Fruit fly (Drosophila melanogaster): ENCODE measurements around the gene mthl10.

mthl10 gene

DNA sequence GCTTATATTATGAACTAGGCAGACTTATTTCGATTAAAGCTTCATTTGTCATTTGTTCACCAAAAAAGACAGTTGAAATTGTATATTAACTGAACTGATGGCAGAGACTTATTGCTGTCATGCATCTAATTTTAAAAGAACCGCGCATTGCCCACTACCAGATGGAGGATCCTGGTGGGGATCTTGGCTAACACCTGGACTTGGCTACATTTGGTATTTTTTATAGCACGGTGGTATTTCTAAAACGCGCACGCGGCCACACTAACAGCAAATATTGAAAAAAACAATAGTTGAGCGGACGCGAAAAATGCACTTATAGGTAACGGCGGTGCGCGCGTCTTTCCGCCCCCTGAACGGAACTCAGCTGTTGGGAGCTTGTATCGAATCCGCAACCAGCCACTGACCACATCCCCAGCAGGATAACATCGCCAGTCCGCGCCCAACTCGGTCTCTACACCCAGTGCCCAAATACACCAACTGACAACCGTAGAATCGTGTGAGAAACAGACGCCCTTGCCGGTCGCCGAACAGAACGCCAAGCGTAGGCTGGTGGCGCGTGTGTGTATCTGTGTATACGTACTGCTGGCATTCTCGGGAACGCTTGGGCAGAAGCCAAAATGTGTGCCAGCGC lies 50.5 kb downstream of the mthl10 start (continued):
- no peak for TF ChIP-seq CG8359 (GFP tag; optimal IDR thresholded peaks at IDR 0.05; ENCODE audit: borderline replicate concordance)
- peak; percentile 23 for TF ChIP-seq CrebB (tag; optimal IDR thresholded peaks at IDR 0.05)
- no peak for TF ChIP-seq CG17359 (tag; optimal IDR thresholded peaks at IDR 0.05)
- TF ChIP-seq Hsf (GFP tag; optimal IDR thresholded peaks at IDR 0.05), result no peak
- TF ChIP-seq CG8944 (GFP tag; optimal IDR thresholded peaks at IDR 0.05), result no peak
- no peak for TF ChIP-seq HHEX (GFP tag; optimal IDR thresholded peaks at IDR 0.05)
- TF ChIP-seq dm (GFP tag; optimal IDR thresholded peaks at IDR 0.05), result peak; percentile 17
- no peak for TF ChIP-seq yki (optimal IDR thresholded peaks at IDR 0.05)
- TF ChIP-seq Hmr (GFP tag; optimal IDR thresholded peaks at IDR 0.05), result peak; percentile 48
- TF ChIP-seq chif (GFP tag; optimal IDR thresholded peaks at IDR 0.05), result peak in 1 of 2 experiments; percentile 21
- no peak for TF ChIP-seq exex (tag; optimal IDR thresholded peaks at IDR 0.05)
- TF ChIP-seq Jarid2 (GFP tag; optimal IDR thresholded peaks at IDR 0.05), result peak; percentile 66
- TF ChIP-seq CG18011 (GFP tag; optimal IDR thresholded peaks at IDR 0.05), result no peak
- TF ChIP-seq Dip2 (GFP tag; IDR thresholded peaks at IDR 0.05), result no peak
- TF ChIP-seq lbe (GFP tag; optimal IDR thresholded peaks at IDR 0.05), result no peak
- no peak for TF ChIP-seq pum (GFP tag; optimal IDR thresholded peaks at IDR 0.05)
- peak; percentile 8 for TF ChIP-seq CG31365 (tag; optimal IDR thresholded peaks at IDR 0.05)
- TF ChIP-seq Adf1 (GFP tag; IDR thresholded peaks at IDR 0.05), result no peak
- no peak for TF ChIP-seq CG11093 (GFP tag; IDR thresholded peaks at IDR 0.05)
- no peak for TF ChIP-seq oc (tag; optimal IDR thresholded peaks at IDR 0.05)
- no peak for TF ChIP-seq PHDP (tag; optimal IDR thresholded peaks at IDR 0.05)
- TF ChIP-seq Xbp1 (GFP tag; optimal IDR thresholded peaks at IDR 0.05), result no peak
- TF ChIP-seq CG4404 (GFP tag; IDR thresholded peaks at IDR 0.05), result no peak
- TF ChIP-seq cad (GFP tag; optimal IDR thresholded peaks at IDR 0.05), result no peak
- peak; percentile 70 for TF ChIP-seq MBD-R2 (GFP tag; IDR thresholded peaks at IDR 0.05)
- no peak for TF ChIP-seq GATAe (GFP tag; conservative IDR thresholded peaks at IDR 0.05)
- TF ChIP-seq Ssrp (tag; optimal IDR thresholded peaks at IDR 0.05), result no peak
- no peak for TF ChIP-seq Atf3 (GFP tag; optimal IDR thresholded peaks at IDR 0.05)
- TF ChIP-seq CG1024 (GFP tag; IDR thresholded peaks at IDR 0.05), result no peak
- TF ChIP-seq luna (GFP tag; optimal IDR thresholded peaks at IDR 0.05), result no peak
- peak; percentile 25; the same call in 1 of the 3 replicates for TF ChIP-seq CG2199 (GFP tag; IDR thresholded peaks at IDR 0.05)
- TF ChIP-seq CG32772 (GFP tag; IDR thresholded peaks at IDR 0.05), result peak; percentile 58
- TF ChIP-seq mld (GFP tag; IDR thresholded peaks at IDR 0.05; ENCODE audit: partially characterized antibody), result no peak
- peak in 1 of 2 experiments; percentile 49 for TF ChIP-seq tll (GFP tag; optimal IDR thresholded peaks at IDR 0.05)
- TF ChIP-seq Hmx (GFP tag; optimal IDR thresholded peaks at IDR 0.05), result no peak
- TF ChIP-seq CG17829 (tag; optimal IDR thresholded peaks at IDR 0.05), result peak; percentile 9
- TF ChIP-seq CG12659 (GFP tag; optimal IDR thresholded peaks at IDR 0.05), result peak; percentile 84
- peak; percentile 68 for TF ChIP-seq YL-1 (GFP tag; optimal IDR thresholded peaks at IDR 0.05)
- no peak for TF ChIP-seq prd (optimal IDR thresholded peaks at IDR 0.05)
- TF ChIP-seq prd (GFP tag; IDR thresholded peaks at IDR 0.05), result no peak; the same call in 2 of the 3 replicates
- no peak for TF ChIP-seq CG11696 (GFP tag; IDR thresholded peaks at IDR 0.05)
- TF ChIP-seq CG2202 (tag; optimal IDR thresholded peaks at IDR 0.05), result no peak
- TF ChIP-seq CG15073 (GFP tag; optimal IDR thresholded peaks at IDR 0.05), result no peak
- TF ChIP-seq lilli (GFP tag; optimal IDR thresholded peaks at IDR 0.05), result no peak
- TF ChIP-seq CG4730 (GFP tag; IDR thresholded peaks at IDR 0.05), result no peak
- peak; percentile 31; the same call in 1 of the 2 replicates for TF ChIP-seq CG31441 (GFP tag; IDR thresholded peaks at IDR 0.05)
- TF ChIP-seq cas (GFP tag; IDR thresholded peaks at IDR 0.05), result no peak
- no peak for TF ChIP-seq dati (GFP tag; IDR thresholded peaks at IDR 0.05)
- peak; percentile 76 for TF ChIP-seq trem (tag; optimal IDR thresholded peaks at IDR 0.05)
- TF ChIP-seq CG12155 (GFP tag; optimal IDR thresholded peaks at IDR 0.05), result no peak
- 0 out of 2 replicates have a peak, but pooled peaks have one; percentile 30 for TF ChIP-seq Awh (GFP tag; IDR thresholded peaks at IDR 0.05)
